Worm (Caenorhabditis elegans): Measurements from ENCODE around the gene delm-1.
A peak's percentile ranks its signal among the peaks of the same experiment; 100 is the strongest.

The delm-1 gene

ce11 chrIV:9135377-9135776 lies at the start of gene delm-1:
Gene delm-1 (minus strand): TSS chrIV:9135477.
- TF ChIP-seq zag-1 (tag; optimal IDR thresholded peaks at IDR 0.05) (no peak), ZK546.5 (tag; optimal IDR thresholded peaks at IDR 0.05) (no peak), lin-39 (tag; optimal IDR thresholded peaks at IDR 0.05) (no peak), Y48G9A.11 (GFP tag; IDR thresholded peaks at IDR 0.05) (no peak), duxl-1 (tag; optimal IDR thresholded peaks at IDR 0.05; ENCODE audit: poor library complexity) (no peak), attf-4 (tag; optimal IDR thresholded peaks at IDR 0.05) (no peak), jun-1 (tag; optimal IDR thresholded peaks at IDR 0.05) (no peak), F37D6.2 (tag; optimal IDR thresholded peaks at IDR 0.05) (no peak), gei-8 (GFP tag; optimal IDR thresholded peaks at IDR 0.05) (no peak), lim-7 (GFP tag; IDR thresholded peaks at IDR 0.05) (no peak), hlh-11 (tag; optimal IDR thresholded peaks at IDR 0.05) (no peak)

ce11 chrIV:9184547-9184946 lies 49.3 kb upstream of the delm-1 start, which contains the start of gene C07C7.1:
Gene C07C7.1 (plus strand): TSS chrIV:9184847.
- TF ChIP-seq Y75B8A.6 (GFP tag; IDR thresholded peaks at IDR 0.05) = no peak
- no peak for TF ChIP-seq lin-13 (GFP tag; optimal IDR thresholded peaks at IDR 0.05)
- no peak for TF ChIP-seq fos-1 (tag; optimal IDR thresholded peaks at IDR 0.05)
- no peak for TF ChIP-seq nhr-111 (GFP tag; optimal IDR thresholded peaks at IDR 0.05)
- TF ChIP-seq T26A8.4 (GFP tag; IDR thresholded peaks at IDR 0.05) = no peak
- no peak for TF ChIP-seq rbr-2 (tag; optimal IDR thresholded peaks at IDR 0.05)
- TF ChIP-seq lin-15B (tag; optimal IDR thresholded peaks at IDR 0.05) = no peak
- no peak for TF ChIP-seq hlh-30 (tag; optimal IDR thresholded peaks at IDR 0.05; ENCODE audit: insufficient read depth)
- no peak for TF ChIP-seq lin-38 (GFP tag; IDR thresholded peaks at IDR 0.05)
- no peak for TF ChIP-seq zip-2 (tag; optimal IDR thresholded peaks at IDR 0.05)
- TF ChIP-seq nhr-10 (tag; optimal IDR thresholded peaks at IDR 0.05) = no peak
- no peak for TF ChIP-seq mes-2 (tag; optimal IDR thresholded peaks at IDR 0.05; ENCODE audit: poor library complexity, severe bottlenecking)
- TF ChIP-seq lin-39 (tag; optimal IDR thresholded peaks at IDR 0.05) = no peak
- TF ChIP-seq D1046.2 (GFP tag; IDR thresholded peaks at IDR 0.05) = no peak
- TF ChIP-seq ztf-11 (tag; optimal IDR thresholded peaks at IDR 0.05) = no peak
- no peak for TF ChIP-seq madf-5 (GFP tag; IDR thresholded peaks at IDR 0.05)
- TF ChIP-seq ctbp-1 (GFP tag; IDR thresholded peaks at IDR 0.05) = no peak
- TF ChIP-seq nhr-11 (tag; optimal IDR thresholded peaks at IDR 0.05) = no peak

DNA sequence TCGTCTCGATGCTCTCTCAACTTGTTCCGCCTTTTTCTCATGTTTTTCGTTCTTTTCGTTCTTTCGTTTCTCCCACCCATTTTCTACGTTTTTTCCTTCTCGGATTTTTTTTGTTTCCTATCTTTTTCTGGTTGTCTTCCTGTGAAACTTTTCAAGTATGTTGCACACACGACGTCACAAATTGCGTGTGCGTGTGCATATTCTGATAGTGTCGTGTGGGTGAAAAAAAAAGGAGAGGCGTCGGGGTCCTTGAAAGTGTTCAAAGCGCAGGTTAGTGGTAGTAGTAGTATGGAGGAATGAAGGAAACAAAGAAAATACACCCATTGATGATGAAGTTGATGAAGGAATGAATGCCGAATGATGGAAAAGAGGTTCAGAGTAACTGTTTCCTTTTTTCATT lies 34.5 kb upstream of the delm-1 start:
- TF ChIP-seq spr-3 (GFP tag; optimal IDR thresholded peaks at IDR 0.05) = no peak
- TF ChIP-seq fkh-10 (GFP tag; optimal IDR thresholded peaks at IDR 0.05) = peak; percentile 75

ce11 chrIV:9165681-9166080 lies 30.4 kb upstream of the delm-1 start, which contains the start of gene C07C7.3:
Gene C07C7.3 (plus strand): TSS chrIV:9166051.
- TF ChIP-seq ceh-82 (tag; optimal IDR thresholded peaks at IDR 0.05) (no peak), daf-8 (GFP tag; IDR thresholded peaks at IDR 0.05) (no peak), snpc-1.2 (GFP tag; IDR thresholded peaks at IDR 0.05) (no peak), lir-3 (tag; optimal IDR thresholded peaks at IDR 0.05) (no peak), duxl-1 (tag; optimal IDR thresholded peaks at IDR 0.05; ENCODE audit: poor library complexity) (no peak), spr-1 (tag; optimal IDR thresholded peaks at IDR 0.05) (no peak), dmd-8 (GFP tag; IDR thresholded peaks at IDR 0.05) (no peak), php-3 (GFP tag; IDR thresholded peaks at IDR 0.05) (peak; percentile 97), nhr-6 (tag; optimal IDR thresholded peaks at IDR 0.05) (no peak), lin-15B (tag; optimal IDR thresholded peaks at IDR 0.05) (no peak), nhr-28 (tag; optimal IDR thresholded peaks at IDR 0.05) (no peak), pha-4 (GFP tag; IDR thresholded peaks at IDR 0.05) (no peak), pha-4 (tag; optimal IDR thresholded peaks at IDR 0.05) (no peak), daf-16 (GFP tag; optimal IDR thresholded peaks at IDR 0.05) (no peak), daf-16 (tag; optimal IDR thresholded peaks at IDR 0.05) (peak; percentile 53), pqm-1 (tag; optimal IDR thresholded peaks at IDR 0.05) (peak; percentile 31), Y5F2A.4 (GFP tag; optimal IDR thresholded peaks at IDR 0.05) (no peak), mxl-2 (GFP tag; conservative IDR thresholded peaks at IDR 0.05) (no peak)

Measured in whole organism, L4 larva.